Worm (Caenorhabditis elegans): ENCODE measurements around the gene W01C8.5.

The W01C8.5 gene

ce11 chrX:5709205-5709604 lies 12.1 kb upstream of the W01C8.5 start:
- TF ChIP-seq mes-4 (tag; optimal IDR thresholded peaks at IDR 0.05) (peak; percentile 22), efl-1 (GFP tag; optimal IDR thresholded peaks at IDR 0.05) (no peak), ztf-18 (tag; optimal IDR thresholded peaks at IDR 0.05) (peak; percentile 24), hmg-1.2 (GFP tag; IDR thresholded peaks at IDR 0.05) (peak; percentile 64), B0261.1 (tag; optimal IDR thresholded peaks at IDR 0.05) (peak; percentile 83), bed-2 (GFP tag; IDR thresholded peaks at IDR 0.05) (no peak), rcor-1 (GFP tag; IDR thresholded peaks at IDR 0.05) (peak; percentile 30; the same call in 1 of the 2 replicates), mxl-1 (tag; optimal IDR thresholded peaks at IDR 0.05) (peak; percentile 21), hlh-12 (tag; optimal IDR thresholded peaks at IDR 0.05) (peak; percentile 53), lin-26 (GFP tag; IDR thresholded peaks at IDR 0.05) (peak; percentile 79), die-1 (tag; optimal IDR thresholded peaks at IDR 0.05) (peak; percentile 62), ceh-40 (GFP tag; IDR thresholded peaks at IDR 0.05) (peak; percentile 58; the same call in 1 of the 2 replicates), D2030.7 (GFP tag; IDR thresholded peaks at IDR 0.05) (peak; percentile 82), mel-28 (tag; optimal IDR thresholded peaks at IDR 0.05; ENCODE audit: borderline replicate concordance) (no peak), Y56A3A.18 (GFP tag; IDR thresholded peaks at IDR 0.05) (0 out of 2 replicates have a peak, but pooled peaks have one; percentile 61), let-607 (tag; optimal IDR thresholded peaks at IDR 0.05) (peak in 1 of 2 experiments; percentile 1), rpc-1 (optimal IDR thresholded peaks at IDR 0.05) (peak; percentile 71), rpc-1 (tag; optimal IDR thresholded peaks at IDR 0.05) (peak; percentile 94), Y79H2A.3 (GFP tag; conservative IDR thresholded peaks at IDR 0.05) (no peak), C17E4.6 (GFP tag; IDR thresholded peaks at IDR 0.05) (no peak), F55B11.4 (tag; optimal IDR thresholded peaks at IDR 0.05; ENCODE audit: borderline replicate concordance, insufficient read depth) (no peak), ama-1 (optimal IDR thresholded peaks at IDR 0.05) (no peak), ama-1 (GFP tag; optimal IDR thresholded peaks at IDR 0.05) (peak in 1 of 2 experiments; percentile 32), ztf-25 (GFP tag; IDR thresholded peaks at IDR 0.05) (peak; percentile 54; the same call in 1 of the 2 replicates), nfyb-1 (GFP tag; IDR thresholded peaks at IDR 0.05) (0 out of 2 replicates have a peak, but pooled peaks have one; percentile 20), nhr-120 (GFP tag; IDR thresholded peaks at IDR 0.05) (0 out of 2 replicates have a peak, but pooled peaks have one; percentile 38), ceh-27 (GFP tag; optimal IDR thresholded peaks at IDR 0.05) (no peak), pbrm-1 (GFP tag; IDR thresholded peaks at IDR 0.05) (peak; percentile 61; the same call in 1 of the 2 replicates), madf-6 (GFP tag; IDR thresholded peaks at IDR 0.05) (peak; percentile 47), snpc-4 (GFP tag; optimal IDR thresholded peaks at IDR 0.05) (peak; percentile 31), snpc-4 (tag; optimal IDR thresholded peaks at IDR 0.05) (peak in 1 of 4 experiments; percentile 56), him-1 (tag; optimal IDR thresholded peaks at IDR 0.05) (peak; percentile 48), ceh-79 (tag; optimal IDR thresholded peaks at IDR 0.05) (no peak), madf-3 (GFP tag; IDR thresholded peaks at IDR 0.05) (no peak), ZK185.1 (tag; optimal IDR thresholded peaks at IDR 0.05; ENCODE audit: poor library complexity, severe bottlenecking) (peak; percentile 4), nhr-90 (tag; optimal IDR thresholded peaks at IDR 0.05) (peak; percentile 41), snpc-1.3 (tag; optimal IDR thresholded peaks at IDR 0.05; ENCODE audit: insufficient read depth) (peak; percentile 45), tbp1 (GFP tag; optimal IDR thresholded peaks at IDR 0.05) (peak; percentile 89)

DNA sequence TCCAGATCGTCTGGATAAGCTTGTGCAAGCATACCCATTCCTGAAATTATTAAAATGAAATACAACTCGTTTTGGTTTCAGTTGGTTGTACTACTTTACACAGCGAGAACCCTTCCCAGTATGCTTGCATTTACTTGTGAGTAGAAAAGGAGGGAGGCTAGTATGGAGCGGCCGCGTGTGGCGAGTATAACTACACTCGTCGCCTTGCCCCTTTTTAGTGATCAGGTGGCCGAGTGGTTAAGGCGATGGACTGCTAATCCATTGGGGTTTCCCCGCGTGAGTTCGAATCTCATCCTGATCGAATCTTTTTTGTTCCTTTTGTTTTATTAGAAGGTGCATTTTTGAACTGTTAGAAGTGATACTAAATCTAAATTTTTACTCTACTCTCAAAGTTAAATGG lies 10.7 kb upstream of the W01C8.5 start:
- TF ChIP-seq let-607 (tag; optimal IDR thresholded peaks at IDR 0.05) = peak; percentile 39 to 47
- peak; percentile 90 for TF ChIP-seq nhr-90 (tag; optimal IDR thresholded peaks at IDR 0.05)
- peak; percentile 96 for TF ChIP-seq B0261.1 (tag; optimal IDR thresholded peaks at IDR 0.05)
- TF ChIP-seq rec-8 (tag; optimal IDR thresholded peaks at IDR 0.05) = peak; percentile 83 to 88
- TF ChIP-seq F23B12.7 (tag; optimal IDR thresholded peaks at IDR 0.05; ENCODE audit: insufficient read depth) = peak; percentile 10
- TF ChIP-seq snpc-1.1 (tag; optimal IDR thresholded peaks at IDR 0.05; ENCODE audit: insufficient read depth) = peak; percentile 12
- TF ChIP-seq atf-7 (tag; optimal IDR thresholded peaks at IDR 0.05) = peak; percentile 31
- 0 out of 2 replicates have a peak, but pooled peaks have one; percentile 24 for TF ChIP-seq Y67H2A.10 (GFP tag; conservative IDR thresholded peaks at IDR 0.05)
- TF ChIP-seq cebp-2 (GFP tag; IDR thresholded peaks at IDR 0.05) = 0 out of 2 replicates have a peak, but pooled peaks have one; percentile 35
- TF ChIP-seq F33H1.4 (GFP tag; IDR thresholded peaks at IDR 0.05) = no peak
- TF ChIP-seq lag-1 (GFP tag; IDR thresholded peaks at IDR 0.05) = no peak
- peak; percentile 85 for TF ChIP-seq dox-1 (GFP tag; IDR thresholded peaks at IDR 0.05)
- peak; percentile 84 for TF ChIP-seq rcor-1 (GFP tag; IDR thresholded peaks at IDR 0.05)
- TF ChIP-seq Y53G8AR.9 (GFP tag; conservative IDR thresholded peaks at IDR 0.05) = peak; percentile 69; the same call in 1 of the 2 replicates
- TF ChIP-seq ztf-22 (GFP tag; optimal IDR thresholded peaks at IDR 0.05) = no peak
